Worm (Caenorhabditis elegans): ENCODE measurements around the gene asp-6.

- TF ChIP-seq dao-5 (tag; optimal IDR thresholded peaks at IDR 0.05), result no peak
- no peak for TF ChIP-seq W03F9.2 (tag; optimal IDR thresholded peaks at IDR 0.05)
These were observed 35.9 kb upstream of the asp-6 start, which contains the start of gene W02D7.11 for ce11 chrV:8304461-8305195.

Data from whole organism, L4/young adult.